Worm (Caenorhabditis elegans): ENCODE measurements around the gene fbxb-82.

DNA sequence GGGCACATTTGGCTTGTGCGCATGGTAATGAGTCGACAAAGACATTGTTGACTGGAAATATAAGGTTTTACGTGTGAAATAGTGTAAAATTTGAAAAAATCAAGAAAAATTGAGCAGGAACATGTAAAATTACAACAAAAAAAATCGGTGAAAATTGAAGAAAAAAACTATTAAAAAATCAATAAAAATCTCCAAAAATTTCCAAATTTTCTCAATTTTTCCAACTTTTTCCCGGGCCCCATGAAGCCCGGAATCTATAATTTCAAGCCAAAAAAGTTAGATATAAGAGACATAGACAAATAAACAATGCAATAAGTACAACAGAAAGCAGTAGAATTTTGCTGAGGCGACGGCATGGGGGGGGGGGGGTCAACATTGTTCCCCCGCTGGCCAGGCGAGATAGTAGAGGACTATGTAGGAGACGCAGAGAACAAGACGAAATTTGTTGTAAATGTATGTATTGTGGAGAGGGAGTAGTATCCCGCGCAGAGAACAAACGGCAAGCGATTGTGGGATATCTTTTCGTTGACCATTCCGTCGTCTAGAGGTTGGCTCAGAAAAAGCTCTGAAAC, 48.2 kb downstream of the fbxb-82 start, which contains the start of gene pat-4:
- TF ChIP-seq nhr-237 (tag; optimal IDR thresholded peaks at IDR 0.05) = no peak
- TF ChIP-seq unc-62 (GFP tag; optimal IDR thresholded peaks at IDR 0.05) = no peak
- no peak for TF ChIP-seq fos-1 (tag; optimal IDR thresholded peaks at IDR 0.05)
- no peak for TF ChIP-seq ztf-4 (tag; optimal IDR thresholded peaks at IDR 0.05)
